Fruit fly (Drosophila melanogaster): ENCODE data around the gene CG4408.

CG4408 gene

DNA sequence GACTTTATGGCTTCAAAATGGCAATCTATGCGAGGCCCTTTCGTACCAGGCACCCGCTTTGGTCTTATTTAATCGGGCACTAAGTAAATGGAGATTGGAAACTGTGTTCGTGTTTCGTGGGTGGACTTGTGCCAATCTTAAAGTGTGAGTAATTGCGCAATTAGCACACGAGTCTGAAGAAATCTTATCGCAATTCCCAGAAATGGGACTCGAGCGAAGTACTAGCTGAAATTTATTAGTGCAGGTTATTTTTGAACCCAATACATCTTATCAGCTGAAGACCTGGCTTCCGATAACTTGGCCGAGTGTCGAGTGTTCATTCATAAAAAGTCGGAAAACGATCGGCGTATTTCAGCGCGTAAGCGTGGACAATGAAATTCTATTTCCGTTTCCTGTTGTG is 46.5 kb downstream of the CG4408 start:
- TF ChIP-seq grn (GFP tag; optimal IDR thresholded peaks at IDR 0.05), result peak; percentile 73
- TF ChIP-seq CG10462 (GFP tag; optimal IDR thresholded peaks at IDR 0.05), result no peak
- TF ChIP-seq yki (optimal IDR thresholded peaks at IDR 0.05), result no peak
- no peak for TF ChIP-seq CG11504 (tag; optimal IDR thresholded peaks at IDR 0.05)
- TF ChIP-seq stc (GFP tag; IDR thresholded peaks at IDR 0.05), result no peak
- no peak for TF ChIP-seq CG42726 (GFP tag; IDR thresholded peaks at IDR 0.05; ENCODE audit: partially characterized antibody)
- no peak for TF ChIP-seq Rx (GFP tag; IDR thresholded peaks at IDR 0.05)
- TF ChIP-seq ap (GFP tag; IDR thresholded peaks at IDR 0.05), result no peak
- no peak for TF ChIP-seq CG5245 (GFP tag; optimal IDR thresholded peaks at IDR 0.05)
- no peak for TF ChIP-seq wdn (GFP tag; IDR thresholded peaks at IDR 0.05)
- no peak for TF ChIP-seq danr (GFP tag; IDR thresholded peaks at IDR 0.05)
- TF ChIP-seq Pdp1 (GFP tag; optimal IDR thresholded peaks at IDR 0.05), result peak in 1 of 2 experiments; percentile 75
- TF ChIP-seq CG1602 (GFP tag; optimal IDR thresholded peaks at IDR 0.05), result no peak
- no peak for TF ChIP-seq Scr (GFP tag; IDR thresholded peaks at IDR 0.05; ENCODE audit: partially characterized antibody)
- TF ChIP-seq Hr51 (GFP tag; optimal IDR thresholded peaks at IDR 0.05), result no peak
- TF ChIP-seq CG5953 (GFP tag; IDR thresholded peaks at IDR 0.05), result no peak
- no peak for TF ChIP-seq CG10431 (GFP tag; optimal IDR thresholded peaks at IDR 0.05)
- peak; percentile 55 for TF ChIP-seq sug (tag; optimal IDR thresholded peaks at IDR 0.05)
- TF ChIP-seq fu2 (GFP tag; optimal IDR thresholded peaks at IDR 0.05), result no peak
- no peak for TF ChIP-seq Poxn (GFP tag; IDR thresholded peaks at IDR 0.05)
- TF ChIP-seq hth (optimal IDR thresholded peaks at IDR 0.05), result no peak
- TF ChIP-seq CG2889 (GFP tag; IDR thresholded peaks at IDR 0.05), result no peak
- no peak for TF ChIP-seq CG7987 (GFP tag; optimal IDR thresholded peaks at IDR 0.05)
- no peak for TF ChIP-seq lola (GFP tag; optimal IDR thresholded peaks at IDR 0.05)
- no peak for TF ChIP-seq Ets65A (GFP tag)
- TF ChIP-seq sd (tag; optimal IDR thresholded peaks at IDR 0.05), result peak; percentile 5
- peak; percentile 97 for TF ChIP-seq exex (tag; optimal IDR thresholded peaks at IDR 0.05)
- no peak for TF ChIP-seq emc (GFP tag; optimal IDR thresholded peaks at IDR 0.05)
- TF ChIP-seq Oli (tag; optimal IDR thresholded peaks at IDR 0.05), result no peak
- TF ChIP-seq ranshi (GFP tag; IDR thresholded peaks at IDR 0.05), result no peak
- no peak for TF ChIP-seq CG12659 (GFP tag; optimal IDR thresholded peaks at IDR 0.05)
- TF ChIP-seq vnd (GFP tag; IDR thresholded peaks at IDR 0.05; ENCODE audit: partially characterized antibody), result no peak
- TF ChIP-seq TFAM (GFP tag; optimal IDR thresholded peaks at IDR 0.05), result no peak
- TF ChIP-seq esg (GFP tag; conservative IDR thresholded peaks at IDR 0.05), result no peak
- TF ChIP-seq gem (tag; optimal IDR thresholded peaks at IDR 0.05), result no peak
- no peak for TF ChIP-seq CG7271 (tag; optimal IDR thresholded peaks at IDR 0.05)
- no peak for TF ChIP-seq croc (GFP tag; conservative IDR thresholded peaks at IDR 0.05)
- no peak for TF ChIP-seq crp (GFP tag; optimal IDR thresholded peaks at IDR 0.05)
- no peak for TF ChIP-seq lbe (GFP tag; optimal IDR thresholded peaks at IDR 0.05)
- peak; percentile 58 for TF ChIP-seq cwo (GFP tag; optimal IDR thresholded peaks at IDR 0.05)
- no peak for TF ChIP-seq Dbx (GFP tag; IDR thresholded peaks at IDR 0.05)
- TF ChIP-seq CG11723 (GFP tag; optimal IDR thresholded peaks at IDR 0.05), result no peak
- TF ChIP-seq ci (GFP tag; IDR thresholded peaks at IDR 0.05), result no peak
- TF ChIP-seq CG4617 (GFP tag; optimal IDR thresholded peaks at IDR 0.05; ENCODE audit: borderline replicate concordance), result no peak
- TF ChIP-seq Hey (tag; optimal IDR thresholded peaks at IDR 0.05), result no peak
- TF ChIP-seq p53 (GFP tag; optimal IDR thresholded peaks at IDR 0.05), result no peak
- TF ChIP-seq CG18599 (GFP tag; optimal IDR thresholded peaks at IDR 0.05), result peak; percentile 16
- TF ChIP-seq lmd (GFP tag; IDR thresholded peaks at IDR 0.05), result no peak
- TF ChIP-seq CG8944 (GFP tag; optimal IDR thresholded peaks at IDR 0.05), result no peak
- TF ChIP-seq CG7963 (GFP tag; IDR thresholded peaks at IDR 0.05; ENCODE audit: partially characterized antibody), result no peak
- TF ChIP-seq mirr (GFP tag; optimal IDR thresholded peaks at IDR 0.05), result peak; percentile 13
- peak; percentile 54; the same call in 1 of the 2 replicates for TF ChIP-seq GATAe (GFP tag; conservative IDR thresholded peaks at IDR 0.05)

All from whole organism, embryonic.